Fruit fly (Drosophila melanogaster) whole organism, embryonic: ENCODE measurements around the gene CG14234.

Source experiments
- Atf-2 ChIP-seq: fragments of 200-800 bp; sonication (Bioruptor generic); optimal IDR thresholded peaks from 2 replicates; lab custom pipeline; 2016; ENCODE audit warnings: missing biosample characterization, missing genetic modification characterization
- Blimp-1 ChIP-seq: fragments of 200-800 bp; sonication (Bioruptor generic); optimal IDR thresholded peaks from 3 replicates; lab custom pipeline; 2018; ENCODE audit warnings: missing biosample characterization, missing genetic modification characterization, mild to moderate bottlenecking, moderate library complexity, missing genetic modification reagents
- CG11696 ChIP-seq: fragments of 200-800 bp; sonication (Bioruptor generic); IDR thresholded peaks from 2 replicates; pipeline ENCODE4 v1.3.6; 2022; ENCODE audit warnings: missing biosample characterization, missing genetic modification characterization
- CG12299 ChIP-seq: fragments of 200-800 bp; sonication (Bioruptor generic); optimal IDR thresholded peaks from 2 replicates; lab custom pipeline; 2018; ENCODE audit warnings: missing biosample characterization, mild to moderate bottlenecking, missing genetic modification characterization
- CG14014 ChIP-seq: fragments of 200-800 bp; sonication (Bioruptor generic); IDR thresholded peaks from 2 replicates; pipeline ENCODE4 v1.3.6; 2022; ENCODE audit warnings: missing biosample characterization, missing genetic modification characterization
- CG16779 ChIP-seq: fragments of 200-800 bp; sonication (Bioruptor generic); IDR thresholded peaks from 2 replicates; pipeline ENCODE4 v1.3.6; 2022; ENCODE audit warnings: missing biosample characterization, missing genetic modification characterization
- CG17359 ChIP-seq: fragments of 200-800 bp; sonication (Bioruptor generic); optimal IDR thresholded peaks from 3 replicates; lab custom pipeline; 2018; ENCODE audit warnings: missing biosample characterization, mild to moderate bottlenecking, missing genetic modification characterization, moderate library complexity
- CG17361 ChIP-seq: fragments of 200-800 bp; sonication (Bioruptor generic); IDR thresholded peaks from 3 replicates; pipeline ENCODE4 v1.3.6; 2022; ENCODE audit warnings: missing biosample characterization, missing genetic modification characterization
- CG17612 ChIP-seq: fragments of 200-800 bp; sonication (Bioruptor generic); IDR thresholded peaks from 2 replicates; pipeline ENCODE4 v1.3.6; 2022; ENCODE audit warnings: missing biosample characterization, missing genetic modification characterization
- CG32532 ChIP-seq: fragments of 200-800 bp; sonication (Bioruptor generic); IDR thresholded peaks from 2 replicates; pipeline ENCODE4 v1.3.6; 2022; ENCODE audit warnings: missing biosample characterization, missing genetic modification characterization
- CG5245 ChIP-seq: fragments of 200-800 bp; sonication (Bioruptor generic); optimal IDR thresholded peaks from 3 replicates; lab custom pipeline; 2016; ENCODE audit warnings: missing biosample characterization, missing genetic modification characterization
- CG7928 ChIP-seq: fragments of 200-800 bp; sonication (Bioruptor generic); optimal IDR thresholded peaks from 2 replicates; lab custom pipeline; 2017; ENCODE audit warnings: missing biosample characterization, mild to moderate bottlenecking, missing genetic modification characterization
- CG8290 ChIP-seq, 3 experiments: fragments of 200-800 bp; sonication (Bioruptor generic); optimal IDR thresholded peaks; 2 replicates each; lab custom pipeline; 2016 to 2019; ENCODE audit warnings: missing biosample characterization in 3 of 3, missing genetic modification characterization in 3 of 3, mild to moderate bottlenecking in 2 of 3, moderate library complexity in 1 of 3
- CG9609 ChIP-seq: fragments of 200-800 bp; sonication (Bioruptor generic); optimal IDR thresholded peaks from 3 replicates; lab custom pipeline; 2016; ENCODE audit warnings: missing biosample characterization, missing genetic modification characterization
- CG9932 ChIP-seq: fragments of 200-800 bp; sonication (Bioruptor generic); IDR thresholded peaks from 2 replicates; pipeline ENCODE4 v1.3.6; 2022; ENCODE audit warnings: missing biosample characterization, missing genetic modification characterization
- CrebB ChIP-seq: fragments of 200-800 bp; sonication (Bioruptor generic); optimal IDR thresholded peaks from 3 replicates; lab custom pipeline; 2018; ENCODE audit warnings: missing biosample characterization, mild to moderate bottlenecking, missing genetic modification characterization
- Dek ChIP-seq: fragments of 200-800 bp; sonication (Bioruptor generic); optimal IDR thresholded peaks from 3 replicates; lab custom pipeline; 2019; ENCODE audit warnings: missing biosample characterization, mild to moderate bottlenecking, missing genetic modification characterization, moderate library complexity
- Doc2 ChIP-seq: fragments of 200-800 bp; sonication (Bioruptor generic); IDR thresholded peaks from 2 replicates; pipeline ENCODE4 v1.3.6; 2022; ENCODE audit warnings: missing biosample characterization, missing genetic modification characterization
- Doc3 ChIP-seq: fragments of 200-800 bp; sonication (Bioruptor generic); IDR thresholded peaks from 3 replicates; pipeline ENCODE4 v1.3.6; 2022; ENCODE audit warnings: missing biosample characterization, missing genetic modification characterization; ENCODE audit not compliant: partially characterized antibody
- E2f1 ChIP-seq: fragments of 200-800 bp; sonication (Bioruptor generic); IDR thresholded peaks from 2 replicates; pipeline ENCODE4 v1.3.6; 2022; ENCODE audit warnings: missing biosample characterization, missing genetic modification characterization
- Gsc ChIP-seq: fragments of 200-800 bp; sonication (Bioruptor generic); IDR thresholded peaks from 2 replicates; pipeline ENCODE4 v1.3.6; 2022; ENCODE audit warnings: missing biosample characterization, missing genetic modification characterization
- Max ChIP-seq: fragments of 200-800 bp; sonication (Bioruptor generic); optimal IDR thresholded peaks from 2 replicates; lab custom pipeline; 2016; ENCODE audit warnings: missing biosample characterization, mild to moderate bottlenecking, missing genetic modification characterization
- Med ChIP-seq: fragments of 200-800 bp; sonication (Bioruptor generic); peaks from one replicate; lab custom pipeline; 2016; ENCODE audit warnings: missing biosample characterization, missing genetic modification characterization, mild to moderate bottlenecking, inconsistent platforms, moderate library complexity
- Nf-YC ChIP-seq: fragments of 200-800 bp; optimal IDR thresholded peaks from 3 replicates; lab custom pipeline; 2019; ENCODE audit warnings: missing biosample characterization, mild to moderate bottlenecking, missing genetic modification characterization, moderate library complexity
- Oaz ChIP-seq: fragments of 200-800 bp; sonication (Bioruptor generic); IDR thresholded peaks from 2 replicates; pipeline ENCODE4 v1.3.6; 2022; ENCODE audit warnings: missing biosample characterization, missing genetic modification characterization
- Ravus ChIP-seq: fragments of 200-800 bp; sonication (Bioruptor generic); IDR thresholded peaks from 2 replicates; pipeline ENCODE4 v1.3.6; 2022; ENCODE audit warnings: missing biosample characterization, missing genetic modification characterization
- Tbp ChIP-seq: fragments of >200 bp; optimal IDR thresholded peaks from 2 replicates; lab custom pipeline; 2018; ENCODE audit warnings: missing biosample characterization, missing genetic modification characterization
- Trl ChIP-seq, 3 experiments: fragments of >200 bp in 2 of 3; fragments of 200-800 bp in 1 of 3; sonication (Bioruptor generic) in 1 of 3; optimal IDR thresholded peaks; 2 replicates in 1 of 3; 3 replicates in 2 of 3; lab custom pipeline; 2016 to 2017; ENCODE audit warnings: missing biosample characterization in 1 of 3, missing genetic modification characterization in 1 of 3
- Xbp1 ChIP-seq: fragments of 200-800 bp; sonication (Bioruptor generic); optimal IDR thresholded peaks from 3 replicates; lab custom pipeline; 2016; ENCODE audit warnings: missing biosample characterization, mild to moderate bottlenecking, missing genetic modification characterization
- ap ChIP-seq: fragments of 200-800 bp; sonication (Bioruptor generic); IDR thresholded peaks from 2 replicates; pipeline ENCODE4 v1.3.6; 2022; ENCODE audit warnings: missing biosample characterization, missing genetic modification characterization
- ato ChIP-seq: fragments of 200-800 bp; sonication (Bioruptor generic); IDR thresholded peaks from 2 replicates; pipeline ENCODE4 v1.3.6; 2022; ENCODE audit warnings: missing biosample characterization, missing genetic modification characterization; ENCODE audit not compliant: partially characterized antibody
- chn ChIP-seq: fragments of 200-800 bp; sonication (Bioruptor generic); optimal IDR thresholded peaks from 2 replicates; lab custom pipeline; 2016; ENCODE audit warnings: missing biosample characterization, missing genetic modification characterization
- dysf ChIP-seq: fragments of 200-800 bp; sonication (Bioruptor generic); IDR thresholded peaks from 3 replicates; pipeline ENCODE4 v1.3.6; 2022; ENCODE audit warnings: missing biosample characterization, missing genetic modification characterization
- gsb-n ChIP-seq: fragments of 200-800 bp; sonication (Bioruptor generic); optimal IDR thresholded peaks from 3 replicates; lab custom pipeline; 2018; ENCODE audit warnings: missing biosample characterization, mild to moderate bottlenecking, missing genetic modification characterization
- gt ChIP-seq: fragments of 200-800 bp; sonication (Bioruptor generic); IDR thresholded peaks from 2 replicates; pipeline ENCODE4 v1.3.6; 2022; ENCODE audit warnings: missing biosample characterization, missing genetic modification characterization
- luna ChIP-seq: fragments of 200-800 bp; sonication (Bioruptor generic); optimal IDR thresholded peaks from 2 replicates; lab custom pipeline; 2016; ENCODE audit warnings: missing biosample characterization, missing genetic modification characterization
- sna ChIP-seq: fragments of 200-800 bp; sonication (Bioruptor generic); IDR thresholded peaks from 2 replicates; pipeline ENCODE4 v1.3.6; 2022; ENCODE audit warnings: missing biosample characterization, missing genetic modification characterization; ENCODE audit not compliant: partially characterized antibody
- sug ChIP-seq: fragments of 200-800 bp; optimal IDR thresholded peaks from 2 replicates; lab custom pipeline; 2019; ENCODE audit warnings: missing biosample characterization, mild to moderate bottlenecking, missing genetic modification characterization, moderate library complexity
- tup ChIP-seq: fragments of 200-800 bp; sonication (Bioruptor generic); optimal IDR thresholded peaks from 2 replicates; lab custom pipeline; 2016; ENCODE audit warnings: missing biosample characterization, mild to moderate bottlenecking, missing genetic modification characterization, moderate library complexity
- vfl ChIP-seq: fragments of 200-800 bp; sonication (Bioruptor generic); optimal IDR thresholded peaks from 2 replicates; lab custom pipeline; 2016; ENCODE audit warnings: missing biosample characterization, missing genetic modification characterization
- wek ChIP-seq: fragments of 200-800 bp; sonication (Bioruptor generic); optimal IDR thresholded peaks from 3 replicates; lab custom pipeline; 2018; ENCODE audit warnings: missing biosample characterization, mild to moderate bottlenecking, missing genetic modification characterization, moderate library complexity
- zen2 ChIP-seq: fragments of 200-800 bp; sonication (Bioruptor generic); IDR thresholded peaks from 3 replicates; pipeline ENCODE4 v1.3.6; 2022; ENCODE audit warnings: missing biosample characterization, missing genetic modification characterization; ENCODE audit not compliant: partially characterized antibody
- zfh1 ChIP-seq: fragments of 200-800 bp; sonication (Bioruptor generic); IDR thresholded peaks from 3 replicates; pipeline ENCODE4 v1.3.6; 2022; ENCODE audit warnings: missing biosample characterization, missing genetic modification characterization

The CG14234 gene

dm6 chrX:19730844-19731243 lies 4.5 kb upstream of the CG14234 start, which contains the start of gene AP-1-2beta (continued):
- TF ChIP-seq tup (no peak), CG17361 (no peak), sna (GFP tag; lab: Robert Waterston, UW) (0 out of 2 replicates have a peak, but pooled peaks have one; percentile 21), Max (GFP tag; lab: Kevin White, UChicago) (no peak), ap (GFP tag; lab: Robert Waterston, UW) (no peak), Nf-YC (tag; lab: Kevin White, UChicago) (no peak), vfl (GFP tag; lab: Kevin White, UChicago) (no peak), Doc2 (GFP tag; lab: Robert Waterston, UW) (no peak), CG12299 (tag; lab: Kevin White, UChicago) (no peak), CG7928 (GFP tag; lab: Kevin White, UChicago) (no peak), CG17359 (no peak), dysf (no peak), E2f1 (GFP tag; lab: Robert Waterston, UW) (no peak), ato (GFP tag; lab: Robert Waterston, UW) (0 out of 2 replicates have a peak, but pooled peaks have one; percentile 47), CG11696 (GFP tag; lab: Robert Waterston, UW) (no peak), CG5245 (GFP tag; lab: Kevin White, UChicago) (no peak), Atf-2 (GFP tag; lab: Kevin White, UChicago) (no peak), luna (GFP tag; lab: Kevin White, UChicago) (no peak), Xbp1 (GFP tag; lab: Kevin White, UChicago) (no peak), sug (tag; lab: Kevin White, UChicago) (no peak), chn (GFP tag; lab: Kevin White, UChicago) (no peak), Oaz (no peak), CG14014 (GFP tag; lab: Robert Waterston, UW) (no peak), zen2 (GFP tag; lab: Robert Waterston, UW) (no peak), Doc3 (no peak), Dek (tag; lab: Kevin White, UChicago) (no peak), Trl (optimal IDR thresholded peaks at IDR 0.05; lab: Kevin White, UChicago) (no peak), Trl (GFP tag; optimal IDR thresholded peaks at IDR 0.05; lab: Kevin White, UChicago) (no peak), Tbp (GFP tag; lab: Kevin White, UChicago) (no peak), CG32532 (GFP tag; lab: Robert Waterston, UW) (no peak), gt (GFP tag; lab: Robert Waterston, UW) (no peak), wek (GFP tag; lab: Kevin White, UChicago) (no peak), CG9609 (GFP tag; lab: Kevin White, UChicago) (no peak), Ravus (GFP tag; lab: Robert Waterston, UW) (no peak), gsb-n (tag; lab: Kevin White, UChicago) (no peak), CrebB (tag; lab: Kevin White, UChicago) (no peak), Blimp-1 (GFP tag; lab: Kevin White, UChicago) (no peak)
- TF ChIP-seq, all 482 proteins: peak for 40

dm6 chrX:19737872-19738271 lies 2.5 kb downstream of the CG14234 start:
- TF ChIP-seq Gsc (GFP tag; lab: Robert Waterston, UW) (no peak), CG8290 (GFP tag; optimal IDR thresholded peaks at IDR 0.05; lab: Kevin White, UChicago) (peak; percentile 1), CG8290 (tag; optimal IDR thresholded peaks at IDR 0.05; lab: Kevin White, UChicago) (peak in 1 of 2 experiments; percentile 72), zfh1 (GFP tag; lab: Robert Waterston, UW) (no peak), Med (peak; percentile 3), CG9932 (GFP tag; lab: Robert Waterston, UW) (no peak), CG16779 (GFP tag; lab: Robert Waterston, UW) (0 out of 2 replicates have a peak, but pooled peaks have one; percentile 28), CG17612 (peak; percentile 71; the same call in 1 of the 2 replicates)
